Worm (Caenorhabditis elegans): ENCODE measurements around the gene lin-39.
A peak's percentile ranks its signal among the peaks of the same experiment; 100 is the strongest.

DNA sequence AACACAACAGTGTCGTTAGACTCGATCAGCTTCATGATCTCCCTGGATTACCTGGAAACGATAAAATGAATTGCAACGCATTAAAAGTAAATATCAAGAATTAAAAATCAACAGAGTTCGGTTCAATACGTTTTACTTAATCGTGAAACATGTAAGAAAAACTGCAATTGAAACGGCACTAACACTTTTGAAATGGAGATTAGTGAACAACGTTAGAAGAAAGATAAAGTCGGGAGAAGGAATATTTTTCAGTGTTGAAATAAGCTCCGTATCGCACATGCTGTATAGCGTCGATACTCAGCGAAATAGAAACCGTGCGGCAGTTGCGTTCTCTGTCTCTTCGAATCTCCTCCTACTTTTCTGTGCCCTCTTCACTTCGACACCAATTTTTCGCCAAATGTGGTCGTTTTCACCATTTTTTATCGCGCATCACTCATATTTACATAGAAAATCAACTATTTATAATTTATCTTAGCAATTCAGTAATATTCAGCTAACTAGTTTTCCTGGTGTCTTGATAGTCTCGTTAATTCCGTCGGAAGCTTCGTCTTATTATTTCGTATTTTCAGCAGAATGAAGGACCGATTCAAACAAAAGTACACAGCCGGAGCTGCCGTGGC lies 36.5 kb upstream of the lin-39 start, which contains the start of the genes rpl-9 and lpd-7:
- TF ChIP-seq lin-39 (tag; optimal IDR thresholded peaks at IDR 0.05) (peak; percentile 94), pha-4 (tag; optimal IDR thresholded peaks at IDR 0.05) (peak; percentile 91), egl-27 (tag; optimal IDR thresholded peaks at IDR 0.05) (no peak), nhr-23 (tag; optimal IDR thresholded peaks at IDR 0.05) (peak; percentile 91), nhr-12 (tag; optimal IDR thresholded peaks at IDR 0.05) (no peak), tbx-2 (tag; optimal IDR thresholded peaks at IDR 0.05) (no peak), jun-1 (tag; optimal IDR thresholded peaks at IDR 0.05) (no peak), nhr-237 (tag; optimal IDR thresholded peaks at IDR 0.05) (no peak), egl-5 (tag; optimal IDR thresholded peaks at IDR 0.05) (peak; percentile 7), daf-12 (tag; optimal IDR thresholded peaks at IDR 0.05) (no peak), unc-62 (GFP tag; optimal IDR thresholded peaks at IDR 0.05) (no peak)
